Fruit fly (Drosophila melanogaster) whole organism, embryonic: Measurements from ENCODE around the gene CG9992.

Source experiments
- CG10209 ChIP-seq: fragments of 200-800 bp; sonication (Bioruptor generic); optimal IDR thresholded peaks from 3 replicates; lab custom pipeline; 2017; ENCODE audit warnings: missing biosample characterization, mild to moderate bottlenecking, missing genetic modification characterization, missing genetic modification reagents
- CG10431 ChIP-seq: fragments of 200-800 bp; sonication (Bioruptor generic); optimal IDR thresholded peaks from 3 replicates; lab custom pipeline; 2018; ENCODE audit warnings: missing biosample characterization, mild to moderate bottlenecking, missing genetic modification characterization
- CG10959 ChIP-seq: fragments of 200-800 bp; sonication (Bioruptor generic); IDR thresholded peaks from 2 replicates; pipeline ENCODE4 v1.3.6; 2022; ENCODE audit warnings: missing biosample characterization, missing genetic modification characterization
- CG11456 ChIP-seq: fragments of 200-800 bp; sonication (Bioruptor generic); IDR thresholded peaks from 3 replicates; pipeline ENCODE4 v1.3.6; 2022; ENCODE audit warnings: missing biosample characterization, missing genetic modification characterization
- CG14710 ChIP-seq: fragments of 200-800 bp; sonication (Bioruptor generic); optimal IDR thresholded peaks from 3 replicates; lab custom pipeline; 2019; ENCODE audit warnings: missing biosample characterization, mild to moderate bottlenecking, missing genetic modification characterization, moderate library complexity
- CG15269 ChIP-seq: fragments of 200-800 bp; sonication (Bioruptor generic); optimal IDR thresholded peaks from 2 replicates; lab custom pipeline; 2018; ENCODE audit warnings: missing biosample characterization, mild to moderate bottlenecking, missing genetic modification characterization, moderate library complexity
- CG1529 ChIP-seq: fragments of 200-800 bp; sonication (Bioruptor generic); optimal IDR thresholded peaks from 3 replicates; lab custom pipeline; 2018; ENCODE audit warnings: missing biosample characterization, missing genetic modification characterization
- CG15514 ChIP-seq: fragments of 200-800 bp; sonication (Bioruptor generic); optimal IDR thresholded peaks from 3 replicates; lab custom pipeline; 2017; ENCODE audit warnings: missing biosample characterization, missing genetic modification characterization, mild to moderate bottlenecking, moderate library complexity, missing genetic modification reagents
- CG1603 ChIP-seq: fragments of 200-800 bp; sonication (Bioruptor generic); optimal IDR thresholded peaks from 2 replicates; lab custom pipeline; 2019; ENCODE audit warnings: missing biosample characterization, mild to moderate bottlenecking, missing genetic modification characterization, moderate library complexity
- CG18619 ChIP-seq: fragments of 200-800 bp; sonication (Bioruptor generic); optimal IDR thresholded peaks from 3 replicates; lab custom pipeline; 2017; ENCODE audit warnings: missing biosample characterization, mild to moderate bottlenecking, missing genetic modification characterization
- CG2120 ChIP-seq: fragments of 200-800 bp; sonication (Bioruptor generic); optimal IDR thresholded peaks from 3 replicates; lab custom pipeline; 2016; ENCODE audit warnings: missing biosample characterization, missing genetic modification characterization
- CG2678 ChIP-seq: fragments of 200-800 bp; sonication (Bioruptor generic); optimal IDR thresholded peaks from 3 replicates; lab custom pipeline; 2019; ENCODE audit warnings: missing biosample characterization, mild to moderate bottlenecking, missing genetic modification characterization, moderate library complexity
- CG31224 ChIP-seq: fragments of 200-800 bp; sonication (Bioruptor generic); IDR thresholded peaks from 2 replicates; pipeline ENCODE4 v1.3.6; 2022; ENCODE audit warnings: missing biosample characterization, missing genetic modification characterization
- CG4854 ChIP-seq: fragments of 200-800 bp; sonication (Bioruptor generic); optimal IDR thresholded peaks from 2 replicates; lab custom pipeline; 2016; ENCODE audit warnings: missing biosample characterization, missing genetic modification characterization, inconsistent platforms
- CG6791 ChIP-seq: fragments of 200-800 bp; sonication (Bioruptor generic); IDR thresholded peaks from 3 replicates; pipeline ENCODE4 v1.3.6; 2022; ENCODE audit warnings: missing biosample characterization, missing genetic modification characterization; ENCODE audit not compliant: partially characterized antibody
- CG7786 ChIP-seq: fragments of 200-800 bp; sonication (Bioruptor generic); optimal IDR thresholded peaks from 2 replicates; lab custom pipeline; 2016; ENCODE audit warnings: missing biosample characterization, missing genetic modification characterization
- CG8359 ChIP-seq: fragments of 200-800 bp; sonication (Bioruptor generic); optimal IDR thresholded peaks from 2 replicates; lab custom pipeline; 2017; ENCODE audit warnings: missing biosample characterization, mild to moderate bottlenecking, missing genetic modification characterization, borderline replicate concordance
- CG8924 ChIP-seq: fragments of 200-800 bp; optimal IDR thresholded peaks from 3 replicates; lab custom pipeline; 2019; ENCODE audit warnings: missing biosample characterization, mild to moderate bottlenecking, missing genetic modification characterization, moderate library complexity
- Camta ChIP-seq: fragments of 200-800 bp; sonication (Bioruptor generic); optimal IDR thresholded peaks from 2 replicates; lab custom pipeline; 2016; ENCODE audit warnings: missing biosample characterization, missing genetic modification characterization
- Chrac-16 ChIP-seq: fragments of 200-800 bp; sonication (Bioruptor generic); optimal IDR thresholded peaks from 3 replicates; lab custom pipeline; 2016; ENCODE audit warnings: missing biosample characterization, missing genetic modification characterization
- Drgx ChIP-seq: fragments of 200-800 bp; sonication (Bioruptor generic); IDR thresholded peaks from 2 replicates; pipeline ENCODE4 v1.3.6; 2022; ENCODE audit warnings: missing biosample characterization, missing genetic modification characterization
- ERR ChIP-seq: fragments of 200-800 bp; sonication (Bioruptor generic); optimal IDR thresholded peaks from 2 replicates; lab custom pipeline; 2016; ENCODE audit warnings: missing biosample characterization, missing genetic modification characterization
- HHEX ChIP-seq: fragments of 200-800 bp; sonication (Bioruptor generic); optimal IDR thresholded peaks from 3 replicates; lab custom pipeline; 2017; ENCODE audit warnings: missing biosample characterization, mild to moderate bottlenecking, missing genetic modification characterization, missing genetic modification reagents
- HLH4C ChIP-seq: fragments of 200-800 bp; sonication (Bioruptor generic); IDR thresholded peaks from 3 replicates; pipeline ENCODE4 v1.3.6; 2022; ENCODE audit warnings: missing biosample characterization, missing genetic modification characterization; ENCODE audit not compliant: partially characterized antibody
- Hmx ChIP-seq: fragments of 200-800 bp; sonication (Bioruptor generic); optimal IDR thresholded peaks from 2 replicates; lab custom pipeline; 2016; ENCODE audit warnings: missing biosample characterization, missing genetic modification characterization
- Mrtf ChIP-seq: fragments of 200-800 bp; sonication (Bioruptor generic); IDR thresholded peaks from 3 replicates; pipeline ENCODE4 v1.3.6; 2022; ENCODE audit warnings: missing biosample characterization, missing genetic modification characterization
- NC2α ChIP-seq: fragments of 200-800 bp; sonication (Bioruptor generic); optimal IDR thresholded peaks from 2 replicates; lab custom pipeline; 2016; ENCODE audit warnings: missing biosample characterization, missing genetic modification characterization
- Neu2 ChIP-seq: fragments of 200-800 bp; sonication (Bioruptor generic); optimal IDR thresholded peaks from 3 replicates; lab custom pipeline; 2016; ENCODE audit warnings: missing biosample characterization, missing genetic modification characterization, borderline replicate concordance
- Nf-YC ChIP-seq: fragments of 200-800 bp; optimal IDR thresholded peaks from 3 replicates; lab custom pipeline; 2019; ENCODE audit warnings: missing biosample characterization, mild to moderate bottlenecking, missing genetic modification characterization, moderate library complexity
- Pdp1 ChIP-seq, 2 experiments: fragments of 200-800 bp; sonication (Bioruptor generic); optimal IDR thresholded peaks; 3 replicates each; lab custom pipeline; 2016; ENCODE audit warnings: missing biosample characterization in 2 of 2, missing genetic modification characterization in 2 of 2, mild to moderate bottlenecking in 1 of 2, moderate library complexity in 1 of 2
- Vsx1 ChIP-seq: fragments of 200-800 bp; sonication (Bioruptor generic); optimal IDR thresholded peaks from 2 replicates; lab custom pipeline; 2017; ENCODE audit warnings: missing biosample characterization, mild to moderate bottlenecking, missing genetic modification characterization, missing genetic modification reagents
- Xbp1 ChIP-seq: fragments of 200-800 bp; sonication (Bioruptor generic); optimal IDR thresholded peaks from 3 replicates; lab custom pipeline; 2016; ENCODE audit warnings: missing biosample characterization, mild to moderate bottlenecking, missing genetic modification characterization
- ab ChIP-seq: fragments of 200-800 bp; sonication (Bioruptor generic); optimal IDR thresholded peaks from 2 replicates; lab custom pipeline; 2016; ENCODE audit warnings: missing biosample characterization, missing genetic modification characterization
- bigmax ChIP-seq: fragments of 200-800 bp; sonication (Bioruptor generic); optimal IDR thresholded peaks from 2 replicates; lab custom pipeline; 2018; ENCODE audit warnings: missing biosample characterization, mild to moderate bottlenecking, missing genetic modification characterization
- chm ChIP-seq: fragments of 200-800 bp; sonication (Bioruptor generic); IDR thresholded peaks from 2 replicates; pipeline ENCODE4 v1.3.6; 2022; ENCODE audit warnings: missing biosample characterization, missing genetic modification characterization
- cwo ChIP-seq: fragments of 200-800 bp; sonication (Bioruptor generic); optimal IDR thresholded peaks from 3 replicates; lab custom pipeline; 2017; ENCODE audit warnings: missing biosample characterization, missing genetic modification characterization, mild to moderate bottlenecking, moderate library complexity, missing genetic modification reagents
- da ChIP-seq: fragments of 200-800 bp; sonication (Bioruptor generic); optimal IDR thresholded peaks from 2 replicates; lab custom pipeline; 2016; ENCODE audit warnings: missing biosample characterization, missing genetic modification characterization
- disco-r ChIP-seq: fragments of 200-800 bp; sonication (Bioruptor generic); optimal IDR thresholded peaks from 2 replicates; lab custom pipeline; 2016; ENCODE audit warnings: missing biosample characterization, missing genetic modification characterization
- eyg ChIP-seq: fragments of 200-800 bp; sonication (Bioruptor generic); optimal IDR thresholded peaks from 3 replicates; lab custom pipeline; 2016; ENCODE audit warnings: missing biosample characterization, missing genetic modification characterization
- fd3F ChIP-seq: fragments of 200-800 bp; sonication (Bioruptor generic); optimal IDR thresholded peaks from 2 replicates; lab custom pipeline; 2018; ENCODE audit warnings: missing biosample characterization, mild to moderate bottlenecking, missing genetic modification characterization, moderate library complexity
- fd96Cb ChIP-seq: fragments of 200-800 bp; sonication (Bioruptor generic); optimal IDR thresholded peaks from 2 replicates; lab custom pipeline; 2018; ENCODE audit warnings: missing biosample characterization, mild to moderate bottlenecking, missing genetic modification characterization, moderate library complexity
- fru ChIP-seq: fragments of >200 bp; optimal IDR thresholded peaks from 2 replicates; lab custom pipeline; 2017
- grn ChIP-seq: fragments of 200-800 bp; sonication (Bioruptor generic); optimal IDR thresholded peaks from 3 replicates; lab custom pipeline; 2017; ENCODE audit warnings: missing biosample characterization, missing genetic modification characterization
- gsb ChIP-seq: fragments of 200-800 bp; sonication (Bioruptor generic); IDR thresholded peaks from 2 replicates; pipeline ENCODE4 v1.3.6; 2022; ENCODE audit warnings: missing biosample characterization, missing genetic modification characterization
- gt ChIP-seq: fragments of 200-800 bp; sonication (Bioruptor generic); IDR thresholded peaks from 2 replicates; pipeline ENCODE4 v1.3.6; 2022; ENCODE audit warnings: missing biosample characterization, missing genetic modification characterization
- insv ChIP-seq, 2 experiments: fragments of 200-800 bp; sonication (Bioruptor generic); optimal IDR thresholded peaks; 3 replicates each; lab custom pipeline; 2016 to 2018; ENCODE audit warnings: missing biosample characterization in 2 of 2, missing genetic modification characterization in 2 of 2
- ken ChIP-seq: fragments of 200-800 bp; sonication (Bioruptor generic); IDR thresholded peaks from 3 replicates; pipeline ENCODE4 v1.3.6; 2022; ENCODE audit warnings: missing biosample characterization, missing genetic modification characterization
- lmd ChIP-seq: fragments of 200-800 bp; sonication (Bioruptor generic); IDR thresholded peaks from 2 replicates; pipeline ENCODE4 v1.3.6; 2022; ENCODE audit warnings: missing biosample characterization, missing genetic modification characterization
- nom ChIP-seq: fragments of 200-800 bp; sonication (Bioruptor generic); optimal IDR thresholded peaks from 2 replicates; lab custom pipeline; 2017; ENCODE audit warnings: missing biosample characterization, missing genetic modification characterization, mild to moderate bottlenecking, moderate library complexity, missing genetic modification reagents
- row ChIP-seq: fragments of 200-800 bp; sonication (Bioruptor generic); IDR thresholded peaks from 3 replicates; pipeline ENCODE4 v1.3.6; 2022; ENCODE audit warnings: missing biosample characterization, missing genetic modification characterization
- schlank ChIP-seq: fragments of 200-800 bp; sonication (Bioruptor generic); optimal IDR thresholded peaks from 2 replicates; lab custom pipeline; 2018; ENCODE audit warnings: missing biosample characterization, mild to moderate bottlenecking, missing genetic modification characterization
- sima ChIP-seq: fragments of 200-800 bp; sonication (Bioruptor generic); optimal IDR thresholded peaks from 2 replicates; lab custom pipeline; 2016; ENCODE audit warnings: missing biosample characterization, missing genetic modification characterization

The CG9992 gene

dm6 chrX:16361306-16361705 lies 23.4 kb downstream of the CG9992 start, which contains the start of gene nonA:
Gene nonA (plus strand): TSS chrX:16361569.
- no peak for TF ChIP-seq CG10959 (GFP tag; lab: Robert Waterston, UW)
- no peak for TF ChIP-seq CG15269
- TF ChIP-seq Nf-YC (tag; lab: Kevin White, UChicago) = no peak
- no peak for TF ChIP-seq Vsx1
- TF ChIP-seq CG31224 = no peak
- TF ChIP-seq Hmx (GFP tag; lab: Kevin White, UChicago) = no peak
- peak; percentile 60 for TF ChIP-seq CG14710 (tag; lab: Kevin White, UChicago)
- no peak for TF ChIP-seq CG7786 (GFP tag; lab: Kevin White, UChicago)
- no peak for TF ChIP-seq CG2678 (tag; lab: Kevin White, UChicago)
- no peak for TF ChIP-seq Chrac-16 (GFP tag; lab: Kevin White, UChicago)
- TF ChIP-seq ab = no peak
- TF ChIP-seq chm (GFP tag; lab: Robert Waterston, UW) = no peak
- TF ChIP-seq lmd (GFP tag; lab: Robert Waterston, UW) = no peak
- TF ChIP-seq ken (GFP tag; lab: Robert Waterston, UW) = no peak
- TF ChIP-seq ERR (GFP tag; lab: Kevin White, UChicago) = no peak
- TF ChIP-seq gsb (GFP tag; lab: Robert Waterston, UW) = no peak
- TF ChIP-seq CG8924 (tag; lab: Kevin White, UChicago) = peak; percentile 22
- TF ChIP-seq Pdp1 (GFP tag; optimal IDR thresholded peaks at IDR 0.05; lab: Kevin White, UChicago) = peak in 1 of 2 experiments; percentile 32
- TF ChIP-seq CG8359 = no peak
- no peak for TF ChIP-seq cwo
- no peak for TF ChIP-seq CG18619 (GFP tag; lab: Kevin White, UChicago)
- no peak for TF ChIP-seq da
- TF ChIP-seq gt (GFP tag; lab: Robert Waterston, UW) = no peak
- TF ChIP-seq Neu2 = no peak
- TF ChIP-seq Camta = no peak
- TF ChIP-seq insv (GFP tag; optimal IDR thresholded peaks at IDR 0.05; lab: Kevin White, UChicago) = no peak
- no peak for TF ChIP-seq disco-r (GFP tag; lab: Kevin White, UChicago)
- no peak for TF ChIP-seq sima (GFP tag; lab: Kevin White, UChicago)
- TF ChIP-seq CG1529 = no peak
- TF ChIP-seq schlank = no peak
- TF ChIP-seq fru (lab: Kevin White, UChicago) = no peak
- no peak for TF ChIP-seq fd96Cb
- TF ChIP-seq CG2120 = no peak
- TF ChIP-seq CG10431 (GFP tag; lab: Kevin White, UChicago) = peak; percentile 12
- TF ChIP-seq HHEX (GFP tag; lab: Kevin White, UChicago) = no peak
- no peak for TF ChIP-seq Xbp1 (GFP tag; lab: Kevin White, UChicago)
- no peak for TF ChIP-seq NC2α (GFP tag; lab: Kevin White, UChicago)
- TF ChIP-seq fd3F (GFP tag; lab: Kevin White, UChicago) = no peak
- TF ChIP-seq CG4854 (GFP tag; lab: Kevin White, UChicago) = no peak
- no peak for TF ChIP-seq CG10209 (GFP tag; lab: Kevin White, UChicago)
- no peak for TF ChIP-seq Mrtf
- TF ChIP-seq Drgx (GFP tag; lab: Robert Waterston, UW) = no peak
- TF ChIP-seq CG15514 (GFP tag; lab: Kevin White, UChicago) = no peak
- TF ChIP-seq grn (GFP tag; lab: Kevin White, UChicago) = no peak
- no peak for TF ChIP-seq bigmax
- no peak for TF ChIP-seq eyg (GFP tag; lab: Kevin White, UChicago)
- peak; percentile 99 for TF ChIP-seq CG1603
- TF ChIP-seq HLH4C (GFP tag; lab: Robert Waterston, UW) = peak; percentile 53; the same call in 2 of the 3 replicates
- peak; percentile 60; the same call in 1 of the 3 replicates for TF ChIP-seq row (GFP tag; lab: Robert Waterston, UW)
- TF ChIP-seq CG6791 (GFP tag; lab: Robert Waterston, UW) = no peak
- peak; percentile 46 for TF ChIP-seq nom
- TF ChIP-seq CG11456 (GFP tag; lab: Robert Waterston, UW) = no peak
